Worm (Caenorhabditis elegans) whole organism, L4/young adult: ENCODE results near the gene F28G4.3.

Source experiments
- W03F9.2 ChIP-seq: fragments of 150-350 bp; optimal IDR thresholded peaks from 2 replicates; lab custom pipeline; 2014; ENCODE audit warnings: missing biosample characterization, missing genetic modification characterization
- dao-5 ChIP-seq: sonication (generic microtip); optimal IDR thresholded peaks from 2 replicates; lab custom pipeline; 2016; ENCODE audit warnings: missing genotype, missing genetic modification characterization, moderate library complexity, missing compliant biosample characterization
- him-1 ChIP-seq: sonication (generic microtip); optimal IDR thresholded peaks from 2 replicates; lab custom pipeline; 2016; ENCODE audit warnings: missing genotype, missing genetic modification reagents, missing genetic modification characterization, missing compliant biosample characterization

- TF ChIP-seq him-1 = no peak
- no peak for TF ChIP-seq dao-5 (tag; lab: Kevin White, UChicago)
- no peak for TF ChIP-seq W03F9.2 (tag; lab: Kevin White, UChicago)
Measured at ce11 chrV:16253687-16254086, 33.8 kb downstream of the F28G4.3 start, which contains the start of gene gcy-20.
